Fruit fly (Drosophila melanogaster) whole organism, embryonic: Measurements from ENCODE around the gene Dsor1.

Experiments used
- Ada2b ChIP-seq: fragments of 200-800 bp; sonication (Bioruptor generic); IDR thresholded peaks from 2 replicates; pipeline ENCODE4 v1.3.6; 2022; ENCODE audit warnings: missing biosample characterization, missing genetic modification characterization
- Adf1 ChIP-seq: fragments of 200-800 bp; sonication (Bioruptor generic); IDR thresholded peaks from 2 replicates; pipeline ENCODE4 v1.3.6; 2022; ENCODE audit warnings: missing biosample characterization, missing genetic modification characterization
- Atf-2 ChIP-seq: fragments of 200-800 bp; sonication (Bioruptor generic); optimal IDR thresholded peaks from 2 replicates; lab custom pipeline; 2016; ENCODE audit warnings: missing biosample characterization, missing genetic modification characterization
- B-H1 ChIP-seq: fragments of 200-800 bp; sonication (Bioruptor generic); IDR thresholded peaks from 3 replicates; pipeline ENCODE4 v1.3.6; 2022; ENCODE audit warnings: missing biosample characterization, missing genetic modification characterization
- CG10366 ChIP-seq: fragments of 200-800 bp; sonication (Bioruptor generic); IDR thresholded peaks from 2 replicates; pipeline ENCODE4 v1.3.6; 2022; ENCODE audit warnings: missing biosample characterization, missing genetic modification characterization
- CG12071 ChIP-seq: fragments of 200-800 bp; sonication (Bioruptor generic); optimal IDR thresholded peaks from 3 replicates; lab custom pipeline; 2018; ENCODE audit warnings: missing biosample characterization, mild to moderate bottlenecking, missing genetic modification characterization
- CG14667 ChIP-seq: fragments of 200-800 bp; sonication (Bioruptor generic); IDR thresholded peaks from 2 replicates; pipeline ENCODE4 v1.3.6; 2022; ENCODE audit warnings: missing biosample characterization, missing genetic modification characterization
- CG15073 ChIP-seq: fragments of 200-800 bp; sonication (Bioruptor generic); optimal IDR thresholded peaks from 2 replicates; lab custom pipeline; 2016; ENCODE audit warnings: missing biosample characterization, missing genetic modification characterization
- CG17385 ChIP-seq: fragments of 200-800 bp; sonication (Bioruptor generic); optimal IDR thresholded peaks from 3 replicates; lab custom pipeline; 2018; ENCODE audit warnings: missing biosample characterization, mild to moderate bottlenecking, missing genetic modification characterization
- CG17912 ChIP-seq: fragments of 200-800 bp; sonication (Bioruptor generic); optimal IDR thresholded peaks from 2 replicates; lab custom pipeline; 2018; ENCODE audit warnings: missing biosample characterization, mild to moderate bottlenecking, missing genetic modification characterization
- CG18764 ChIP-seq: fragments of 200-800 bp; sonication (Bioruptor generic); optimal IDR thresholded peaks from 3 replicates; lab custom pipeline; 2016; ENCODE audit warnings: missing biosample characterization, missing genetic modification characterization
- CG2678 ChIP-seq: fragments of 200-800 bp; sonication (Bioruptor generic); optimal IDR thresholded peaks from 3 replicates; lab custom pipeline; 2019; ENCODE audit warnings: missing biosample characterization, mild to moderate bottlenecking, missing genetic modification characterization, moderate library complexity
- CG2875 ChIP-seq: fragments of 200-800 bp; sonication (Bioruptor generic); optimal IDR thresholded peaks from 2 replicates; lab custom pipeline; 2017; ENCODE audit warnings: missing biosample characterization, mild to moderate bottlenecking, missing genetic modification characterization, missing genetic modification reagents
- CG32772 ChIP-seq: fragments of 200-800 bp; sonication (Bioruptor generic); IDR thresholded peaks from 2 replicates; pipeline ENCODE4 v1.3.6; 2022; ENCODE audit warnings: missing biosample characterization, missing genetic modification characterization
- CG3726 ChIP-seq: fragments of 200-800 bp; sonication (Bioruptor generic); IDR thresholded peaks from 3 replicates; pipeline ENCODE4, ENCODE4 v1.3.6; 2022; ENCODE audit warnings: missing biosample characterization, missing genetic modification characterization
- CG4424 ChIP-seq: fragments of 200-800 bp; sonication (Bioruptor generic); optimal IDR thresholded peaks from 3 replicates; lab custom pipeline; 2016; ENCODE audit warnings: missing biosample characterization, missing genetic modification characterization
- CG6683 ChIP-seq: fragments of 200-800 bp; sonication (Bioruptor generic); optimal IDR thresholded peaks from 2 replicates; lab custom pipeline; 2017; ENCODE audit warnings: missing biosample characterization, mild to moderate bottlenecking, missing genetic modification characterization, missing genetic modification reagents
- CG6791 ChIP-seq: fragments of 200-800 bp; sonication (Bioruptor generic); IDR thresholded peaks from 3 replicates; pipeline ENCODE4 v1.3.6; 2022; ENCODE audit warnings: missing biosample characterization, missing genetic modification characterization; ENCODE audit not compliant: partially characterized antibody
- CG8924 ChIP-seq: fragments of 200-800 bp; optimal IDR thresholded peaks from 3 replicates; lab custom pipeline; 2019; ENCODE audit warnings: missing biosample characterization, mild to moderate bottlenecking, missing genetic modification characterization, moderate library complexity
- Dip3 ChIP-seq: fragments of 200-800 bp; sonication (Bioruptor generic); optimal IDR thresholded peaks from 3 replicates; lab custom pipeline; 2016; ENCODE audit warnings: missing biosample characterization, missing genetic modification characterization
- Elba2 ChIP-seq: fragments of 200-800 bp; sonication (Bioruptor generic); optimal IDR thresholded peaks from 3 replicates; lab custom pipeline; 2016; ENCODE audit warnings: missing biosample characterization, missing genetic modification characterization
- Fer3 ChIP-seq: fragments of 200-800 bp; sonication (Bioruptor generic); optimal IDR thresholded peaks from 2 replicates; lab custom pipeline; 2018; ENCODE audit warnings: missing biosample characterization, mild to moderate bottlenecking, missing genetic modification characterization, moderate library complexity
- HHEX ChIP-seq: fragments of 200-800 bp; sonication (Bioruptor generic); optimal IDR thresholded peaks from 3 replicates; lab custom pipeline; 2017; ENCODE audit warnings: missing biosample characterization, mild to moderate bottlenecking, missing genetic modification characterization, missing genetic modification reagents
- Hand ChIP-seq: fragments of 200-800 bp; sonication (Bioruptor generic); optimal IDR thresholded peaks from 2 replicates; lab custom pipeline; 2017; ENCODE audit warnings: mild to moderate bottlenecking, missing biosample characterization, missing genetic modification reagents, missing genetic modification characterization
- HmgD ChIP-seq: fragments of 200-800 bp; sonication (Bioruptor generic); optimal IDR thresholded peaks from 3 replicates; lab custom pipeline; 2016; ENCODE audit warnings: missing biosample characterization, missing genetic modification characterization
- NFAT ChIP-seq: fragments of 200-800 bp; sonication (Bioruptor generic); IDR thresholded peaks from 2 replicates; pipeline ENCODE4 v1.3.6; 2022; ENCODE audit warnings: missing biosample characterization, missing genetic modification characterization
- Nf-YB ChIP-seq: fragments of 200-800 bp; sonication (Bioruptor generic); optimal IDR thresholded peaks from 3 replicates; lab custom pipeline; 2019; ENCODE audit warnings: missing biosample characterization, mild to moderate bottlenecking, missing genetic modification characterization, moderate library complexity
- PHDP ChIP-seq: fragments of 200-800 bp; sonication (Bioruptor generic); optimal IDR thresholded peaks from 3 replicates; lab custom pipeline; 2018; ENCODE audit warnings: missing biosample characterization, mild to moderate bottlenecking, missing genetic modification characterization, moderate library complexity
- Pdp1 ChIP-seq, 2 experiments: fragments of 200-800 bp; sonication (Bioruptor generic); optimal IDR thresholded peaks; 3 replicates each; lab custom pipeline; 2016; ENCODE audit warnings: missing biosample characterization in 2 of 2, missing genetic modification characterization in 2 of 2, mild to moderate bottlenecking in 1 of 2, moderate library complexity in 1 of 2
- Ravus ChIP-seq: fragments of 200-800 bp; sonication (Bioruptor generic); IDR thresholded peaks from 2 replicates; pipeline ENCODE4 v1.3.6; 2022; ENCODE audit warnings: missing biosample characterization, missing genetic modification characterization
- Stat92E ChIP-seq, 3 experiments: fragments of >200 bp in 2 of 3; fragments of 200-800 bp in 1 of 3; sonication (Bioruptor generic) in 1 of 3; optimal IDR thresholded peaks; 2 replicates each; lab custom pipeline; 2017 to 2019; ENCODE audit warnings: missing biosample characterization in 3 of 3, missing genetic modification characterization in 3 of 3, mild to moderate bottlenecking in 1 of 3, moderate library complexity in 1 of 3
- Taf1 ChIP-seq: fragments of 200-800 bp; sonication (Bioruptor generic); IDR thresholded peaks from 2 replicates; pipeline ENCODE4 v1.3.6; 2022; ENCODE audit warnings: missing biosample characterization, missing genetic modification characterization
- Xbp1 ChIP-seq: fragments of 200-800 bp; sonication (Bioruptor generic); optimal IDR thresholded peaks from 3 replicates; lab custom pipeline; 2016; ENCODE audit warnings: missing biosample characterization, mild to moderate bottlenecking, missing genetic modification characterization
- ato ChIP-seq: fragments of 200-800 bp; sonication (Bioruptor generic); IDR thresholded peaks from 2 replicates; pipeline ENCODE4 v1.3.6; 2022; ENCODE audit warnings: missing biosample characterization, missing genetic modification characterization; ENCODE audit not compliant: partially characterized antibody
- bab2 ChIP-seq: fragments of 200-800 bp; sonication (Bioruptor generic); optimal IDR thresholded peaks from 2 replicates; lab custom pipeline; 2016; ENCODE audit warnings: missing biosample characterization, missing genetic modification characterization
- cwo ChIP-seq: fragments of 200-800 bp; sonication (Bioruptor generic); optimal IDR thresholded peaks from 3 replicates; lab custom pipeline; 2017; ENCODE audit warnings: missing biosample characterization, missing genetic modification characterization, mild to moderate bottlenecking, moderate library complexity, missing genetic modification reagents
- ems ChIP-seq: fragments of 200-800 bp; sonication (Bioruptor generic); optimal IDR thresholded peaks from 3 replicates; lab custom pipeline; 2016; ENCODE audit warnings: missing biosample characterization, missing genetic modification characterization
- fd102C ChIP-seq: fragments of 200-800 bp; sonication (Bioruptor generic); optimal IDR thresholded peaks from 2 replicates; lab custom pipeline; 2018; ENCODE audit warnings: missing biosample characterization, mild to moderate bottlenecking, missing genetic modification characterization, moderate library complexity
- fd64A ChIP-seq: fragments of 200-800 bp; sonication (Bioruptor generic); optimal IDR thresholded peaks from 3 replicates; lab custom pipeline; 2018; ENCODE audit warnings: missing biosample characterization, mild to moderate bottlenecking, missing genetic modification characterization
- gro ChIP-seq: fragments of 200-800 bp; sonication (Bioruptor generic); optimal IDR thresholded peaks from 2 replicates; lab custom pipeline; 2016; ENCODE audit warnings: missing biosample characterization, missing genetic modification characterization
- pan ChIP-seq, 4 experiments: fragments of >200 bp in 3 of 4; fragments of 200-800 bp in 1 of 4; sonication (Bioruptor generic) in 1 of 4; optimal IDR thresholded peaks in 3 of 4; IDR thresholded peaks in 1 of 4; 2 replicates each; pipeline versions ENCODE4 v1.3.6 to Lab custom; 2017 to 2022; ENCODE audit warnings: missing biosample characterization in 2 of 4, missing genetic modification characterization in 2 of 4, mixed read lengths in 1 of 4
- pfk ChIP-seq: fragments of 200-800 bp; sonication (Bioruptor generic); optimal IDR thresholded peaks from 2 replicates; lab custom pipeline; 2018; ENCODE audit warnings: missing biosample characterization, mild to moderate bottlenecking, missing genetic modification characterization, moderate library complexity
- pnt ChIP-seq: fragments of 200-800 bp; sonication (Bioruptor generic); optimal IDR thresholded peaks from 3 replicates; lab custom pipeline; 2016; ENCODE audit warnings: missing biosample characterization, missing genetic modification characterization
- pros ChIP-seq: fragments of 200-800 bp; sonication (Bioruptor generic); optimal IDR thresholded peaks from 3 replicates; lab custom pipeline; 2019; ENCODE audit warnings: missing biosample characterization, mild to moderate bottlenecking, missing genetic modification characterization, moderate library complexity
- ro ChIP-seq: fragments of 200-800 bp; sonication (Bioruptor generic); IDR thresholded peaks from 2 replicates; pipeline ENCODE4 v1.3.6; 2022; ENCODE audit warnings: missing biosample characterization, missing genetic modification characterization
- salm ChIP-seq: fragments of 200-800 bp; sonication (Bioruptor generic); optimal IDR thresholded peaks from 2 replicates; lab custom pipeline; 2018; ENCODE audit warnings: missing biosample characterization, mild to moderate bottlenecking, missing genetic modification characterization
- sd ChIP-seq: fragments of 200-800 bp; sonication (Bioruptor generic); optimal IDR thresholded peaks from 3 replicates; lab custom pipeline; 2018; ENCODE audit warnings: missing biosample characterization, mild to moderate bottlenecking, missing genetic modification characterization, moderate library complexity
- slbo ChIP-seq: fragments of 200-800 bp; sonication (Bioruptor generic); IDR thresholded peaks from 2 replicates; pipeline ENCODE4 v1.3.6; 2022; ENCODE audit warnings: missing biosample characterization, missing genetic modification characterization
- slp2 ChIP-seq: fragments of 200-800 bp; sonication (Bioruptor generic); optimal IDR thresholded peaks from 2 replicates; lab custom pipeline; 2016; ENCODE audit warnings: missing biosample characterization, missing genetic modification characterization
- zf30C ChIP-seq: fragments of 200-800 bp; sonication (Bioruptor generic); optimal IDR thresholded peaks from 3 replicates; lab custom pipeline; 2018; ENCODE audit warnings: missing biosample characterization, mild to moderate bottlenecking, missing genetic modification characterization

Dsor1 gene

dm6 chrX:9282783-9283289, 35.7 kb downstream of the Dsor1 start, which contains the start of gene c11.1 (continued):
- TF ChIP-seq CG3726 (GFP tag; lab: Robert Waterston, UW) = no peak
- TF ChIP-seq CG2678 (tag; lab: Kevin White, UChicago) = no peak
- no peak for TF ChIP-seq Xbp1
- no peak for TF ChIP-seq CG17385 (GFP tag; lab: Kevin White, UChicago)
- TF ChIP-seq cwo (GFP tag; lab: Kevin White, UChicago) = no peak
- no peak for TF ChIP-seq Hand (GFP tag; lab: Kevin White, UChicago)
- TF ChIP-seq ems = no peak
- TF ChIP-seq Fer3 (tag; lab: Kevin White, UChicago) = no peak
- TF ChIP-seq B-H1 (GFP tag; lab: Robert Waterston, UW) = no peak
- peak; percentile 49 for TF ChIP-seq HmgD (GFP tag; lab: Kevin White, UChicago)
- TF ChIP-seq CG10366 (GFP tag; lab: Robert Waterston, UW) = no peak
- no peak for TF ChIP-seq PHDP
- TF ChIP-seq CG18764 (GFP tag; lab: Kevin White, UChicago) = no peak
- TF ChIP-seq CG32772 = no peak
- no peak for TF ChIP-seq salm
- TF ChIP-seq slp2 (GFP tag; lab: Kevin White, UChicago) = no peak
- TF ChIP-seq Atf-2 = no peak
- no peak for TF ChIP-seq Nf-YB (GFP tag; lab: Kevin White, UChicago)
- TF ChIP-seq CG17912 = no peak
- TF ChIP-seq CG6791 (GFP tag; lab: Robert Waterston, UW) = 0 out of 3 replicates have a peak, but pooled peaks have one; percentile 43
- TF ChIP-seq CG14667 (GFP tag; lab: Robert Waterston, UW) = no peak
- TF ChIP-seq Adf1 = 0 out of 2 replicates have a peak, but pooled peaks have one; percentile 19
- peak; percentile 70 for TF ChIP-seq sd (tag; lab: Kevin White, UChicago)
- no peak for TF ChIP-seq Stat92E (GFP tag; optimal IDR thresholded peaks at IDR 0.05; lab: Kevin White, UChicago)
- no peak for TF ChIP-seq pfk (GFP tag; lab: Kevin White, UChicago)
- no peak for TF ChIP-seq zf30C (GFP tag; lab: Kevin White, UChicago)
- TF ChIP-seq CG2875 = no peak
- no peak for TF ChIP-seq Taf1 (GFP tag; lab: Robert Waterston, UW)
- peak; percentile 56 for TF ChIP-seq slbo (GFP tag; lab: Robert Waterston, UW)
- 0 out of 2 replicates have a peak, but pooled peaks have one; percentile 34 for TF ChIP-seq ato (GFP tag; lab: Robert Waterston, UW)
- TF ChIP-seq fd102C (GFP tag; lab: Kevin White, UChicago) = no peak
- TF ChIP-seq CG12071 (GFP tag; lab: Kevin White, UChicago) = no peak
- no peak for TF ChIP-seq pnt (GFP tag; lab: Kevin White, UChicago)
- TF ChIP-seq Elba2 (GFP tag; lab: Kevin White, UChicago) = no peak
- TF ChIP-seq fd64A (GFP tag; lab: Kevin White, UChicago) = no peak
- no peak for TF ChIP-seq gro
- no peak for TF ChIP-seq Dip3 (GFP tag; lab: Kevin White, UChicago)
- no peak for TF ChIP-seq bab2 (GFP tag; lab: Kevin White, UChicago)
- peak; percentile 14 for TF ChIP-seq CG8924 (tag; lab: Kevin White, UChicago)
- no peak for TF ChIP-seq ro
- no peak for TF ChIP-seq NFAT (GFP tag; lab: Robert Waterston, UW)
- no peak for TF ChIP-seq pros
- no peak for TF ChIP-seq CG6683
- no peak for TF ChIP-seq HHEX (GFP tag; lab: Kevin White, UChicago)
- TF ChIP-seq Ada2b = no peak
- no peak for TF ChIP-seq pan (optimal IDR thresholded peaks at IDR 0.05; lab: Kevin White, UChicago)
- TF ChIP-seq pan (GFP tag; optimal IDR thresholded peaks at IDR 0.05 in 1 of 2, IDR thresholded peaks at IDR 0.05 in 1 of 2) = no peak
- no peak for TF ChIP-seq CG4424 (GFP tag; lab: Kevin White, UChicago)
- TF ChIP-seq CG15073 (GFP tag; lab: Kevin White, UChicago) = no peak
- no peak for TF ChIP-seq Ravus (GFP tag; lab: Robert Waterston, UW)
- TF ChIP-seq Pdp1 (GFP tag; optimal IDR thresholded peaks at IDR 0.05; lab: Kevin White, UChicago) = peak in 1 of 2 experiments; percentile 56
